Fruit fly (Drosophila melanogaster): Measurements from ENCODE around the gene CG6610.

CG6610 gene

dm6 chr3L:6084446-6084845, 9.1 kb downstream of the CG6610 start:
- TF ChIP-seq dmrt93B (GFP tag; optimal IDR thresholded peaks at IDR 0.05) = no peak
- TF ChIP-seq N (GFP tag; optimal IDR thresholded peaks at IDR 0.05) = no peak
- no peak for TF ChIP-seq Rel (GFP tag; optimal IDR thresholded peaks at IDR 0.05)
- TF ChIP-seq Rel (tag; optimal IDR thresholded peaks at IDR 0.05) = no peak
- TF ChIP-seq woc (GFP tag; optimal IDR thresholded peaks at IDR 0.05) = no peak
- no peak for TF ChIP-seq lola (GFP tag; optimal IDR thresholded peaks at IDR 0.05)

dm6 chr3L:6085157-6085556, 9.8 kb downstream of the CG6610 start:
- TF ChIP-seq rgr (GFP tag; optimal IDR thresholded peaks at IDR 0.05) = peak; percentile 30
- TF ChIP-seq CrebA (GFP tag; optimal IDR thresholded peaks at IDR 0.05; ENCODE audit: borderline replicate concordance) = no peak
- no peak for TF ChIP-seq jim (GFP tag; optimal IDR thresholded peaks at IDR 0.05)
- peak; percentile 21 for TF ChIP-seq h (GFP tag; optimal IDR thresholded peaks at IDR 0.05)
- TF ChIP-seq Sp1 (GFP tag; optimal IDR thresholded peaks at IDR 0.05) = peak; percentile 32
- peak; percentile 30 for TF ChIP-seq HLH106 (tag; optimal IDR thresholded peaks at IDR 0.05)
- TF ChIP-seq foxo (GFP tag; optimal IDR thresholded peaks at IDR 0.05) = peak in 1 of 2 experiments; percentile 24
- no peak for TF ChIP-seq dl (GFP tag; optimal IDR thresholded peaks at IDR 0.05; ENCODE audit: insufficient read depth in 1 of 2, partially characterized antibody in 2 of 2)
- no peak for TF ChIP-seq Myc (optimal IDR thresholded peaks at IDR 0.05)
- TF ChIP-seq psq (GFP tag; optimal IDR thresholded peaks at IDR 0.05) = peak; percentile 42
- TF ChIP-seq OdsH (GFP tag; optimal IDR thresholded peaks at IDR 0.05) = peak; percentile 23

dm6 chr3L:6085988-6086387, 10.7 kb downstream of the CG6610 start:
- TF ChIP-seq N (GFP tag; optimal IDR thresholded peaks at IDR 0.05) = no peak
- TF ChIP-seq foxo (GFP tag; optimal IDR thresholded peaks at IDR 0.05) = peak in 1 of 2 experiments; percentile 0
- no peak for TF ChIP-seq OdsH (GFP tag; optimal IDR thresholded peaks at IDR 0.05)
- TF ChIP-seq Dif (GFP tag; optimal IDR thresholded peaks at IDR 0.05; ENCODE audit: partially characterized antibody) = no peak

dm6 chr3L:6093213-6093612, 17.9 kb downstream of the CG6610 start, which contains the start of gene CG10469:
TSS of gene CG10469 (minus strand) at chr3L:6093313.
- TF ChIP-seq HLH106 (tag; optimal IDR thresholded peaks at IDR 0.05) = no peak
- no peak for TF ChIP-seq jim (GFP tag; optimal IDR thresholded peaks at IDR 0.05)
- no peak for TF ChIP-seq dl (GFP tag; optimal IDR thresholded peaks at IDR 0.05; ENCODE audit: insufficient read depth in 1 of 2, partially characterized antibody in 2 of 2)
- TF ChIP-seq woc (GFP tag; optimal IDR thresholded peaks at IDR 0.05) = no peak
- TF ChIP-seq sage (GFP tag; optimal IDR thresholded peaks at IDR 0.05) = no peak
- no peak for TF ChIP-seq rgr (GFP tag; optimal IDR thresholded peaks at IDR 0.05)
- TF ChIP-seq Mio (GFP tag; optimal IDR thresholded peaks at IDR 0.05) = no peak
- TF ChIP-seq psq (GFP tag; optimal IDR thresholded peaks at IDR 0.05) = no peak
- TF ChIP-seq dmrt93B (GFP tag; optimal IDR thresholded peaks at IDR 0.05) = no peak
- no peak for TF ChIP-seq Abd-B (GFP tag; optimal IDR thresholded peaks at IDR 0.05)
- TF ChIP-seq usp (GFP tag; optimal IDR thresholded peaks at IDR 0.05) = no peak
- TF ChIP-seq tai (GFP tag; optimal IDR thresholded peaks at IDR 0.05) = no peak
- TF ChIP-seq Sp1 (GFP tag; optimal IDR thresholded peaks at IDR 0.05) = no peak
- no peak for TF ChIP-seq lola (GFP tag; optimal IDR thresholded peaks at IDR 0.05)
- TF ChIP-seq Hr83 (GFP tag; optimal IDR thresholded peaks at IDR 0.05; ENCODE audit: poor library complexity, severe bottlenecking) = no peak
- no peak for TF ChIP-seq pan (optimal IDR thresholded peaks at IDR 0.05)
- TF ChIP-seq Dfd (GFP tag; optimal IDR thresholded peaks at IDR 0.05) = no peak
- no peak for TF ChIP-seq fru (GFP tag; optimal IDR thresholded peaks at IDR 0.05)
- TF ChIP-seq sv (GFP tag; optimal IDR thresholded peaks at IDR 0.05) = no peak
- TF ChIP-seq Myc (optimal IDR thresholded peaks at IDR 0.05) = no peak

dm6 chr3L:6094697-6095096, 19.4 kb downstream of the CG6610 start, which contains the start of the genes CG10467 and loj:
TSS of gene CG10467 (minus strand) at chr3L:6094747.
TSS of gene loj (plus strand) at chr3L:6094987.
- TF ChIP-seq CG32264 (GFP tag; optimal IDR thresholded peaks at IDR 0.05) (peak; percentile 19), fru (GFP tag; optimal IDR thresholded peaks at IDR 0.05) (peak; percentile 81), GATAd (GFP tag; optimal IDR thresholded peaks at IDR 0.05) (peak; percentile 77), Rel (GFP tag; optimal IDR thresholded peaks at IDR 0.05) (no peak), Rel (tag; optimal IDR thresholded peaks at IDR 0.05) (peak; percentile 50), Abd-B (GFP tag; optimal IDR thresholded peaks at IDR 0.05) (no peak), Sp1 (GFP tag; optimal IDR thresholded peaks at IDR 0.05) (peak; percentile 85), dsf (GFP tag; optimal IDR thresholded peaks at IDR 0.05; ENCODE audit: borderline replicate concordance) (peak; percentile 57), brk (GFP tag; optimal IDR thresholded peaks at IDR 0.05) (peak; percentile 90), Dfd (GFP tag; optimal IDR thresholded peaks at IDR 0.05) (no peak), OdsH (GFP tag; optimal IDR thresholded peaks at IDR 0.05) (peak; percentile 89), pan (optimal IDR thresholded peaks at IDR 0.05) (no peak), tai (GFP tag; optimal IDR thresholded peaks at IDR 0.05) (peak; percentile 90), jim (GFP tag; optimal IDR thresholded peaks at IDR 0.05) (no peak), N (GFP tag; optimal IDR thresholded peaks at IDR 0.05) (no peak), h (GFP tag; optimal IDR thresholded peaks at IDR 0.05) (peak; percentile 89), sv (GFP tag; optimal IDR thresholded peaks at IDR 0.05) (peak; percentile 92), sage (GFP tag; optimal IDR thresholded peaks at IDR 0.05) (peak; percentile 52), usp (GFP tag; optimal IDR thresholded peaks at IDR 0.05) (no peak), ey (GFP tag; optimal IDR thresholded peaks at IDR 0.05) (peak; percentile 85), Hr78 (GFP tag; optimal IDR thresholded peaks at IDR 0.05) (no peak), Mio (GFP tag; optimal IDR thresholded peaks at IDR 0.05) (no peak), Vsx2 (GFP tag; optimal IDR thresholded peaks at IDR 0.05; ENCODE audit: partially characterized antibody) (no peak), Dif (GFP tag; optimal IDR thresholded peaks at IDR 0.05; ENCODE audit: partially characterized antibody) (no peak), HLH106 (tag; optimal IDR thresholded peaks at IDR 0.05) (peak; percentile 92), Hr83 (GFP tag; optimal IDR thresholded peaks at IDR 0.05; ENCODE audit: poor library complexity, severe bottlenecking) (peak; percentile 72), lola (GFP tag; optimal IDR thresholded peaks at IDR 0.05) (no peak), rgr (GFP tag; optimal IDR thresholded peaks at IDR 0.05) (peak; percentile 94), br (GFP tag; optimal IDR thresholded peaks at IDR 0.05) (peak; percentile 59), woc (GFP tag; optimal IDR thresholded peaks at IDR 0.05) (peak; percentile 63), psq (GFP tag; optimal IDR thresholded peaks at IDR 0.05) (peak; percentile 89), foxo (GFP tag; optimal IDR thresholded peaks at IDR 0.05) (peak in 1 of 2 experiments; percentile 92), dl (GFP tag; optimal IDR thresholded peaks at IDR 0.05; ENCODE audit: insufficient read depth in 1 of 2, partially characterized antibody in 2 of 2) (no peak), dmrt93B (GFP tag; optimal IDR thresholded peaks at IDR 0.05) (peak; percentile 91)
